Fruit fly (Drosophila melanogaster) whole organism, pupa: ENCODE data around the gene Cpr30F.

Source experiments
- CG10348 ChIP-seq: fragments of 200-800 bp; sonication (Bioruptor generic); IDR thresholded peaks from 2 replicates; pipeline ENCODE4 v1.3.6; 2022; ENCODE audit warnings: missing biosample characterization, missing genetic modification characterization
- CG13204 ChIP-seq: fragments of 200-800 bp; sonication (Bioruptor generic); optimal IDR thresholded peaks from 2 replicates; lab custom pipeline; 2018; ENCODE audit warnings: missing biosample characterization, mild to moderate bottlenecking, missing genetic modification characterization, moderate library complexity
- CG32121 ChIP-seq: fragments of 200-800 bp; sonication (Bioruptor generic); IDR thresholded peaks from 2 replicates; pipeline ENCODE4 v1.3.6; 2022; ENCODE audit warnings: missing biosample characterization, missing genetic modification characterization
- EcR ChIP-seq: fragments of 200-800 bp; sonication (Bioruptor generic); optimal IDR thresholded peaks from 3 replicates; lab custom pipeline; 2019; ENCODE audit warnings: missing biosample characterization, missing genetic modification characterization, mild to moderate bottlenecking, moderate library complexity, missing genetic modification reagents
- Ets98B ChIP-seq: fragments of 200-800 bp; sonication (Bioruptor generic); IDR thresholded peaks from 2 replicates; pipeline ENCODE4 v1.3.6; 2022; ENCODE audit warnings: missing biosample characterization, missing genetic modification characterization
- fd96Ca ChIP-seq: fragments of 200-800 bp; sonication (Bioruptor generic); IDR thresholded peaks from 3 replicates; pipeline ENCODE4 v1.3.6; 2022; ENCODE audit warnings: missing biosample characterization, missing genetic modification characterization
- rn ChIP-seq: fragments of 200-800 bp; sonication (Bioruptor generic); IDR thresholded peaks from 2 replicates; pipeline ENCODE4 v1.3.6; 2022; ENCODE audit warnings: missing biosample characterization, missing genetic modification characterization

DNA sequence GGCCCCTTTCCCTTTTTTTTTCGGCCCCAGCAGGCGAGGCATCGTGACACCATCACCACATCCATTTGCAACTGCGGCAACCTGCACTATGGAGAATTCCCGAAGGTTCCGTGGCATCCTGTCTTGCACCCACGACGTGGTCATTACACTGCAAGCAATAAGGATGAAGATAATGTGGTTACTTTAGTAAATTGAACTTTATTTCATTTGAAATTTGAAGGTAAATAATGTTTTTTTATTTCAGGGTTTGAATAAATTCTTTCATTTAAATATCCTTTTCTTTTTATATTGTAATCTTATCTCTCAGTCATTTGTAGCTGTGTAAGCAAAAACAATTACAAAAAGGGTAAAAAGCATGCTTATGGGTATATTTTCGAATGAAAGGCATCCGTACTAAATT lies 48.8 kb upstream of the Cpr30F start:
- TF ChIP-seq CG13204 (GFP tag; lab: Kevin White, UChicago) (no peak), fd96Ca (no peak), EcR (no peak), rn (GFP tag; lab: Robert Waterston, UW) (no peak), CG10348 (no peak), Ets98B (GFP tag; lab: Robert Waterston, UW) (no peak), CG32121 (GFP tag; lab: Robert Waterston, UW) (no peak)
